Fruit fly (Drosophila melanogaster): Measurements from ENCODE around the gene CG1571.

CG1571 gene

DNA sequence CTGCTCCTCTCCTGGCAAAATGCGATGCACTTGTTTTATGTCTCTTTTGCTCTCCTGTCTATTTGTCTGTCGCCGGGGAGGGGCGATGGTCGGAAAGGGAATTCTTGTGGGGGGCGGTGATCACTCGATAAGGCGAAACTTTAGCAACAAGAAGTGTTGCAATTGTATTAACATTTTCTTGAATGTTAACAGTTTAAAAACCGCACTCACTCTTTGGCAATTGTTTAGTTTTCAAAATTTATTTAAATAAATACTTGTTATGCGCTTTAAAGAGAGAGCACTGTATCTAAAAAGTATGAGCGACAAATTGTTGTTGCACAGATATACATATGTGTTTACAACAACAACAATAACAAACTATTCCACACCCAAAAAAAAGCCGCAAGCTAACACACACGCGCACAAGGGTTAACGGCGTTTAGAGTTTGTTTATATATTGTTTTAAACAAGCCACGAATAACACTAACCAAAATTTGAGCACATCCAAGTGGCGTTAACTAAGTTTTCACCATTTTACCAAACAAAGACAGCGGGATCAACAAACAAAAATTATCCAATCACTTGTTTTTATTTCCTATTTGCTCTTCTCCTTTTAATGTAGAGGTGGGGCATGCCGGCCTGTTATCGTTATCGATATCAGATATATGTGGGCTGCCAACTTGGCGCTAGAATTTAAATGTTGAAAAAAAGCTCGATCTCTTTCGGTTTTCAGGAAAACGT is 26.0 kb downstream of the CG1571 start, which contains the start of gene CG2258 (continued):
- TF ChIP-seq ci (GFP tag; IDR thresholded peaks at IDR 0.05): peak; percentile 93
- peak; percentile 58 for TF ChIP-seq NC2α (GFP tag; optimal IDR thresholded peaks at IDR 0.05)
- peak; percentile 71 for TF ChIP-seq CG6654 (GFP tag; optimal IDR thresholded peaks at IDR 0.05)
- TF ChIP-seq dati (GFP tag; IDR thresholded peaks at IDR 0.05): peak; percentile 46; the same call in 1 of the 2 replicates
- no peak for TF ChIP-seq Antp (GFP tag; optimal IDR thresholded peaks at IDR 0.05)
- peak; percentile 61 for TF ChIP-seq CG17612 (GFP tag; IDR thresholded peaks at IDR 0.05)
- peak; percentile 72 for TF ChIP-seq Dref (GFP tag; IDR thresholded peaks at IDR 0.05)
- TF ChIP-seq hth (optimal IDR thresholded peaks at IDR 0.05): no peak
- no peak for TF ChIP-seq CG16813 (GFP tag; IDR thresholded peaks at IDR 0.05; ENCODE audit: partially characterized antibody)
- TF ChIP-seq CG11696 (GFP tag; IDR thresholded peaks at IDR 0.05): peak; percentile 70
- TF ChIP-seq Elba2 (GFP tag; optimal IDR thresholded peaks at IDR 0.05): no peak
- peak; percentile 91 for TF ChIP-seq tap (tag; optimal IDR thresholded peaks at IDR 0.05)
- peak; percentile 64 for TF ChIP-seq CG43689 (GFP tag; IDR thresholded peaks at IDR 0.05)
- peak; percentile 72 for TF ChIP-seq CG7786 (GFP tag; optimal IDR thresholded peaks at IDR 0.05)
- TF ChIP-seq CG11504 (tag; optimal IDR thresholded peaks at IDR 0.05): peak; percentile 77
- TF ChIP-seq Mrtf (GFP tag; IDR thresholded peaks at IDR 0.05): peak; percentile 80
- TF ChIP-seq HLHmδ (GFP tag; optimal IDR thresholded peaks at IDR 0.05): no peak
- peak; percentile 85 for TF ChIP-seq CG2678 (tag; optimal IDR thresholded peaks at IDR 0.05)
- peak; percentile 93 for TF ChIP-seq row (GFP tag; IDR thresholded peaks at IDR 0.05)
- TF ChIP-seq wek (GFP tag; optimal IDR thresholded peaks at IDR 0.05): peak; percentile 64
- peak; percentile 59 for TF ChIP-seq sd (tag; optimal IDR thresholded peaks at IDR 0.05)
- TF ChIP-seq CG17385 (GFP tag; optimal IDR thresholded peaks at IDR 0.05): peak; percentile 87
- TF ChIP-seq CG18619 (GFP tag; optimal IDR thresholded peaks at IDR 0.05): peak; percentile 66
- TF ChIP-seq Mes4 (GFP tag; optimal IDR thresholded peaks at IDR 0.05): no peak
- TF ChIP-seq Xrp1 (GFP tag; IDR thresholded peaks at IDR 0.05): peak; percentile 86
- TF ChIP-seq CG5953 (GFP tag; IDR thresholded peaks at IDR 0.05): peak; percentile 82; the same call in 1 of the 2 replicates
- TF ChIP-seq CG15479 (GFP tag; optimal IDR thresholded peaks at IDR 0.05): no peak
- peak; percentile 66; the same call in 2 of the 3 replicates for TF ChIP-seq CG2889 (GFP tag; IDR thresholded peaks at IDR 0.05)
- TF ChIP-seq CG17359 (tag; optimal IDR thresholded peaks at IDR 0.05): peak; percentile 95
- no peak for TF ChIP-seq hbn (GFP tag; IDR thresholded peaks at IDR 0.05; ENCODE audit: partially characterized antibody)
- peak; percentile 76 for TF ChIP-seq CG32767 (GFP tag; IDR thresholded peaks at IDR 0.05)
- TF ChIP-seq CG14710 (tag; optimal IDR thresholded peaks at IDR 0.05): peak; percentile 71
- TF ChIP-seq zfh2 (GFP tag; optimal IDR thresholded peaks at IDR 0.05): peak; percentile 47
- peak; percentile 80 for TF ChIP-seq ap (GFP tag; IDR thresholded peaks at IDR 0.05)
- no peak for TF ChIP-seq da (GFP tag; optimal IDR thresholded peaks at IDR 0.05)
- no peak for TF ChIP-seq CG8290 (GFP tag; optimal IDR thresholded peaks at IDR 0.05)
- TF ChIP-seq CG8290 (tag; optimal IDR thresholded peaks at IDR 0.05): peak; percentile 16 to 87
- peak; percentile 85 for TF ChIP-seq HHEX (GFP tag; optimal IDR thresholded peaks at IDR 0.05)
- no peak for TF ChIP-seq knrl (GFP tag; IDR thresholded peaks at IDR 0.05; ENCODE audit: partially characterized antibody)
- no peak for TF ChIP-seq mld (GFP tag; IDR thresholded peaks at IDR 0.05; ENCODE audit: partially characterized antibody)
- TF ChIP-seq lab (GFP tag; optimal IDR thresholded peaks at IDR 0.05): peak; percentile 91
- no peak for TF ChIP-seq Hr39 (optimal IDR thresholded peaks at IDR 0.05)
- TF ChIP-seq dmrt99B (tag; optimal IDR thresholded peaks at IDR 0.05): peak; percentile 94
- peak; percentile 91 for TF ChIP-seq CG1603 (tag; optimal IDR thresholded peaks at IDR 0.05)
- TF ChIP-seq sna (GFP tag; IDR thresholded peaks at IDR 0.05; ENCODE audit: partially characterized antibody): no peak
- TF ChIP-seq CG1602 (GFP tag; optimal IDR thresholded peaks at IDR 0.05): peak; percentile 74
- peak; percentile 70; the same call in 1 of the 3 replicates for TF ChIP-seq sr (GFP tag; IDR thresholded peaks at IDR 0.05)
- TF ChIP-seq sima (GFP tag; optimal IDR thresholded peaks at IDR 0.05): no peak
- TF ChIP-seq CG6689 (GFP tag; IDR thresholded peaks at IDR 0.05): peak; percentile 82
- TF ChIP-seq gfzf (GFP tag; optimal IDR thresholded peaks at IDR 0.05): peak; percentile 8
